Fruit fly (Drosophila melanogaster) whole organism, wandering third instar larva: ENCODE data around the gene CG44098.

Experiments
- Dfd ChIP-seq: fragments of >200 bp; optimal IDR thresholded peaks from 2 replicates; lab custom pipeline; 2017; ENCODE audit warnings: missing biosample characterization, missing genetic modification characterization
- Hr78 ChIP-seq: fragments of >200 bp; optimal IDR thresholded peaks from 2 replicates; lab custom pipeline; 2017; ENCODE audit warnings: missing biosample characterization, missing genetic modification characterization
- Sp1 ChIP-seq: fragments of 200-800 bp; sonication (Bioruptor generic); optimal IDR thresholded peaks from 3 replicates; lab custom pipeline; 2019; ENCODE audit warnings: missing biosample characterization, mild to moderate bottlenecking, missing genetic modification characterization, moderate library complexity
- brk ChIP-seq: fragments of 200-800 bp; sonication (Bioruptor generic); optimal IDR thresholded peaks from 2 replicates; lab custom pipeline; 2016; ENCODE audit warnings: missing biosample characterization, mild to moderate bottlenecking, missing genetic modification characterization
- h ChIP-seq: fragments of 200-800 bp; sonication (Bioruptor generic); optimal IDR thresholded peaks from 3 replicates; lab custom pipeline; 2016; ENCODE audit warnings: missing biosample characterization, mild to moderate bottlenecking, missing genetic modification characterization
- jim ChIP-seq: fragments of 175-275, 200-325 bp; sonication (Bioruptor generic); optimal IDR thresholded peaks from 2 replicates; lab custom pipeline; 2016; ENCODE audit warnings: missing biosample characterization, mild to moderate bottlenecking, missing genetic modification characterization
- pan ChIP-seq: fragments of >200 bp; optimal IDR thresholded peaks from 2 replicates; lab custom pipeline; 2017
- rgr ChIP-seq: fragments of 200-800 bp; sonication (Bioruptor generic); optimal IDR thresholded peaks from 3 replicates; lab custom pipeline; 2016; ENCODE audit warnings: missing biosample characterization, mild to moderate bottlenecking, missing genetic modification characterization
- sage ChIP-seq: fragments of 200-800 bp; sonication (Bioruptor generic); optimal IDR thresholded peaks from 2 replicates; lab custom pipeline; 2016; ENCODE audit warnings: missing biosample characterization, mild to moderate bottlenecking, missing genetic modification characterization
- usp ChIP-seq: fragments of >200 bp; optimal IDR thresholded peaks from 2 replicates; lab custom pipeline; 2017; ENCODE audit warnings: missing biosample characterization, missing genetic modification characterization

DNA sequence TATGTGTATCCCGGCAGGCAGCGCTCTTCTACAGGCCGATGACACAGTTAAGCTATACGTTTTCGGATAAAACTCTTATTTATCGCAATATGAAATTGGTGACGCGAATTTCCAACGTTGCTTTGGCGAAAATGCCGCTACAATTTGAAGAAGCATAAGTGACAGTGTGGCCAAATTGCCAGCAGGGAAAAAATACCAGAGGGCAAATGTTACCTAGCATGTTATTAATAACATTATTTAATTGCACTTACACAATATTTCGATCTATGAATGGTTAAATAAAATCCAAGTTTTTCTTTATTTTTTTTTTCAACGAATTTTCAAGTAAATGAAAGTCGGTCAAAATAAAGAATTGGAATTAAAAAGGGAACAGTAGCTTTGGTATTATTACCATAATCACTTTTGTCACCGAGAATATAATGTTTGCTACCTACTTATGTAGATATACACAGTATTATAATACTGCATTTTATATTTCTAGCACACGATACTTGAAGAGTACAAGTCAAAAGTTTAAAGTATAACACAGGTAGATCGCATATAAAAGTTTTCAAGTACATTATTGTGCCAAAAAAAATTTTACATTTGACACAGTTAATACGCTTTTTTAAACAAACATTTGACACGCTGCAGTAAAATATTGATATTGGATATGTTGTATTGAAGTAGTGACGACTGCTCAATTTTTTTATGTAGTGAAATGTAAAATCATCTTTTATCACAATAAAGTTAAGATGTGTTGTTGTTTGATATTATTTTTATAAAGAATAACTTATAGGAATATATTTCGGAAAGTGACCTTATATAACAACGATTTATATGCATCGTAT, 23.9 kb downstream of the CG44098 start, which contains the start of gene tacc:
- TF ChIP-seq Hr78 (GFP tag; lab: Kevin White, UChicago) (no peak), h (GFP tag; lab: Kevin White, UChicago) (no peak), Dfd (GFP tag; lab: Kevin White, UChicago) (no peak), pan (no peak), usp (GFP tag; lab: Kevin White, UChicago) (no peak), sage (GFP tag; lab: Kevin White, UChicago) (no peak), jim (no peak), Sp1 (GFP tag; lab: Kevin White, UChicago) (no peak), rgr (GFP tag; lab: Kevin White, UChicago) (no peak), brk (no peak)
